Worm (Caenorhabditis elegans) whole organism, midembryonic: Measurements from ENCODE around the gene nlt-1.

Experiments used
- T22C8.4 ChIP-seq: fragments of 200-800 bp; sonication (Bioruptor generic); IDR thresholded peaks from 2 replicates; pipeline ENCODE4 v1.3.6; 2022; ENCODE audit warnings: missing genetic modification characterization, missing compliant biosample characterization
- cog-1 ChIP-seq: sonication (generic microtip); optimal IDR thresholded peaks from 2 replicates; lab custom pipeline; 2016; ENCODE audit warnings: missing genetic modification characterization, missing compliant biosample characterization
- flt-1 ChIP-seq: fragments of 200-800 bp; sonication (Bioruptor generic); IDR thresholded peaks from 2 replicates; pipeline ENCODE4 v1.3.6; 2022; ENCODE audit warnings: missing genetic modification characterization, missing compliant biosample characterization
- klf-2 ChIP-seq: fragments of 200-800 bp; sonication (Bioruptor generic); conservative IDR thresholded peaks from 2 replicates; pipeline ENCODE4 v1.3.6; 2022; ENCODE audit warnings: missing genetic modification reagents, missing genetic modification characterization, missing compliant biosample characterization
- med-1 ChIP-seq: sonication (generic microtip); optimal IDR thresholded peaks from 2 replicates; lab custom pipeline; 2017; ENCODE audit warnings: missing genetic modification characterization, mild to moderate bottlenecking, missing compliant biosample characterization, antibody characterized with exemption, missing genetic modification reagents; ENCODE audit not compliant: insufficient read depth
- ref-1 ChIP-seq: fragments of 200-800 bp; sonication (Bioruptor generic); conservative IDR thresholded peaks from 2 replicates; pipeline ENCODE4 v1.3.6; 2022; ENCODE audit warnings: missing genetic modification reagents, missing genetic modification characterization, missing compliant biosample characterization
- tab-1 ChIP-seq: fragments of 200-800 bp; sonication (Bioruptor generic); IDR thresholded peaks from 2 replicates; pipeline ENCODE4 v1.3.6; 2022; ENCODE audit warnings: missing genetic modification characterization, missing compliant biosample characterization
- ztf-23 ChIP-seq: fragments of 200-800 bp; sonication (Bioruptor generic); IDR thresholded peaks from 2 replicates; pipeline ENCODE4 v1.3.6; 2022; ENCODE audit warnings: missing genetic modification reagents, missing genetic modification characterization, missing compliant biosample characterization
- ztf-29 ChIP-seq: fragments of 200-800 bp; sonication (Bioruptor generic); IDR thresholded peaks from 2 replicates; pipeline ENCODE4 v1.3.6; 2022; ENCODE audit warnings: missing genetic modification reagents, missing genetic modification characterization, missing compliant biosample characterization

nlt-1 gene

ce11 chrII:9967999-9968706 is 32.8 kb downstream of the nlt-1 start, which contains the start of the genes R53.4 and psf-1:
TSS of gene R53.4 (minus strand) at chrII:9968049.
TSS of gene psf-1 (plus strand) at chrII:9968673.
- TF ChIP-seq cog-1, result no peak
- no peak for TF ChIP-seq ztf-29 (GFP tag; lab: Robert Waterston, UW)
- no peak for TF ChIP-seq klf-2
- no peak for TF ChIP-seq med-1 (GFP tag; lab: Kevin White, UChicago)
- no peak for TF ChIP-seq flt-1 (GFP tag; lab: Robert Waterston, UW)
- TF ChIP-seq tab-1, result no peak
- TF ChIP-seq T22C8.4 (GFP tag; lab: Robert Waterston, UW), result no peak
- no peak for TF ChIP-seq ztf-23
- TF ChIP-seq ref-1 (GFP tag; lab: Robert Waterston, UW), result no peak

ce11 chrII:9966954-9967353 is 34.0 kb downstream of the nlt-1 start, which contains the start of gene dtmk-1:
TSS of gene dtmk-1 (minus strand) at chrII:9967099.
- TF ChIP-seq T22C8.4 (GFP tag; lab: Robert Waterston, UW) (no peak), ztf-23 (no peak), cog-1 (no peak), ref-1 (GFP tag; lab: Robert Waterston, UW) (no peak), tab-1 (no peak), ztf-29 (GFP tag; lab: Robert Waterston, UW) (no peak), klf-2 (no peak), med-1 (GFP tag; lab: Kevin White, UChicago) (no peak), flt-1 (GFP tag; lab: Robert Waterston, UW) (no peak)

ce11 chrII:9965325-9965724 is 35.6 kb downstream of the nlt-1 start:
- no peak for TF ChIP-seq flt-1 (GFP tag; lab: Robert Waterston, UW)
- TF ChIP-seq klf-2, result no peak
- no peak for TF ChIP-seq ref-1 (GFP tag; lab: Robert Waterston, UW)
- TF ChIP-seq cog-1, result no peak
- TF ChIP-seq med-1 (GFP tag; lab: Kevin White, UChicago), result no peak
- TF ChIP-seq ztf-23, result no peak
- TF ChIP-seq tab-1, result no peak
- no peak for TF ChIP-seq ztf-29 (GFP tag; lab: Robert Waterston, UW)
- TF ChIP-seq T22C8.4 (GFP tag; lab: Robert Waterston, UW), result no peak

ce11 chrII:9963808-9964207 is 37.1 kb downstream of the nlt-1 start:
- TF ChIP-seq med-1 (GFP tag; lab: Kevin White, UChicago), result no peak
- no peak for TF ChIP-seq T22C8.4 (GFP tag; lab: Robert Waterston, UW)
- no peak for TF ChIP-seq klf-2
- no peak for TF ChIP-seq ztf-29 (GFP tag; lab: Robert Waterston, UW)
- no peak for TF ChIP-seq cog-1
- no peak for TF ChIP-seq tab-1
- TF ChIP-seq ref-1 (GFP tag; lab: Robert Waterston, UW), result no peak
- no peak for TF ChIP-seq flt-1 (GFP tag; lab: Robert Waterston, UW)
- TF ChIP-seq ztf-23, result no peak

ce11 chrII:9960127-9960526 is 40.8 kb downstream of the nlt-1 start:
- no peak for TF ChIP-seq ztf-29 (GFP tag; lab: Robert Waterston, UW)
- no peak for TF ChIP-seq klf-2
- TF ChIP-seq med-1 (GFP tag; lab: Kevin White, UChicago), result no peak
- no peak for TF ChIP-seq ztf-23
- TF ChIP-seq cog-1, result no peak
- TF ChIP-seq T22C8.4 (GFP tag; lab: Robert Waterston, UW), result no peak
- TF ChIP-seq flt-1 (GFP tag; lab: Robert Waterston, UW), result no peak
- no peak for TF ChIP-seq ref-1 (GFP tag; lab: Robert Waterston, UW)
- no peak for TF ChIP-seq tab-1

ce11 chrII:9956116-9956515 is 44.8 kb downstream of the nlt-1 start:
- TF ChIP-seq cog-1 (no peak), med-1 (GFP tag; lab: Kevin White, UChicago) (no peak), tab-1 (no peak), flt-1 (GFP tag; lab: Robert Waterston, UW) (no peak), ztf-23 (no peak), T22C8.4 (GFP tag; lab: Robert Waterston, UW) (no peak), klf-2 (no peak), ref-1 (GFP tag; lab: Robert Waterston, UW) (no peak), ztf-29 (GFP tag; lab: Robert Waterston, UW) (no peak)

- no peak for TF ChIP-seq ztf-29 (GFP tag; lab: Robert Waterston, UW)
- TF ChIP-seq ref-1 (GFP tag; lab: Robert Waterston, UW), result no peak
- TF ChIP-seq ztf-23, result no peak
- TF ChIP-seq T22C8.4 (GFP tag; lab: Robert Waterston, UW), result no peak
- no peak for TF ChIP-seq cog-1
- no peak for TF ChIP-seq med-1 (GFP tag; lab: Kevin White, UChicago)
- no peak for TF ChIP-seq flt-1 (GFP tag; lab: Robert Waterston, UW)
These were observed 46.1 kb downstream of the nlt-1 start, which contains the start of gene egl-43 for ce11 chrII:9954885-9955284. TSS of gene egl-43 (plus strand) at chrII:9955185.

- TF ChIP-seq T22C8.4 (GFP tag; lab: Robert Waterston, UW) (no peak), ztf-23 (no peak), flt-1 (GFP tag; lab: Robert Waterston, UW) (no peak)
These were observed 49.1 kb downstream of the nlt-1 start for ce11 chrII:9951846-9952245.
